Worm (Caenorhabditis elegans) whole organism, L1 larva: ENCODE results near the gene F11E6.9.
A peak's percentile ranks its signal among the peaks of the same experiment; 100 is the strongest.

Experiments used
- F16B12.6 ChIP-seq: fragments of 150-350 bp; optimal IDR thresholded peaks from 2 replicates; lab custom pipeline; 2014; ENCODE audit warnings: missing biosample characterization, missing genetic modification characterization
- ceh-63 ChIP-seq: fragments of 200-800 bp; sonication (Bioruptor generic); optimal IDR thresholded peaks from 2 replicates; lab custom pipeline; 2018; ENCODE audit warnings: mild to moderate bottlenecking, missing genetic modification characterization, missing compliant biosample characterization
- ces-1 ChIP-seq: fragments of 150-350 bp; optimal IDR thresholded peaks from 2 replicates; lab custom pipeline; 2014; ENCODE audit warnings: missing biosample characterization, missing genetic modification reagents, missing genetic modification characterization
- dpl-1 ChIP-seq, 3 experiments: fragments of 150-350 bp in 2 of 3; sonication (generic microtip) in 1 of 3; optimal IDR thresholded peaks; 2 replicates each; lab custom pipeline; 2014 to 2017; ENCODE audit warnings: missing biosample characterization in 3 of 3, missing genetic modification characterization in 3 of 3, missing genetic modification reagents in 3 of 3
- egl-13 ChIP-seq: sonication (generic microtip); optimal IDR thresholded peaks from 2 replicates; lab custom pipeline; 2016; ENCODE audit warnings: missing genotype, missing genetic modification reagents, missing genetic modification characterization, missing compliant biosample characterization
- egl-27 ChIP-seq, 2 experiments: fragments of 150-350 bp in 1 of 2; sonication (generic microtip); optimal IDR thresholded peaks; 3 replicates each; lab custom pipeline; 2017 to 2018; ENCODE audit warnings: missing biosample characterization in 2 of 2, missing genetic modification characterization in 2 of 2, missing genetic modification reagents in 2 of 2
- elt-2 ChIP-seq: sonication (generic microtip); optimal IDR thresholded peaks from 2 replicates; lab custom pipeline; 2016; ENCODE audit warnings: missing genetic modification characterization, mild to moderate bottlenecking, inconsistent platforms, missing compliant biosample characterization, missing genetic modification reagents
- fkh-10 ChIP-seq: sonication (generic microtip); optimal IDR thresholded peaks from 2 replicates; lab custom pipeline; 2017; ENCODE audit warnings: missing biosample characterization, missing genetic modification reagents, missing genetic modification characterization
- fkh-8 ChIP-seq: sonication (generic microtip); optimal IDR thresholded peaks from 2 replicates; lab custom pipeline; 2016; ENCODE audit warnings: mild to moderate bottlenecking, missing genetic modification characterization, missing compliant biosample characterization
- grh-1 ChIP-seq: fragments of 200-800 bp; sonication (Bioruptor generic); IDR thresholded peaks from 2 replicates; pipeline ENCODE4 v1.3.6; 2022; ENCODE audit warnings: missing genetic modification reagents, missing genetic modification characterization, missing compliant biosample characterization
- irx-1 ChIP-seq: sonication (generic microtip); optimal IDR thresholded peaks from 2 replicates; lab custom pipeline; 2016; ENCODE audit warnings: missing genetic modification characterization, missing compliant biosample characterization
- lin-13 ChIP-seq: fragments of 150-350 bp; optimal IDR thresholded peaks from 2 replicates; lab custom pipeline; 2014; ENCODE audit warnings: missing biosample characterization, missing genetic modification reagents, missing genetic modification characterization
- lin-15B ChIP-seq: fragments of 150-350 bp; sonication (generic microtip); optimal IDR thresholded peaks from 3 replicates; lab custom pipeline; 2014; ENCODE audit warnings: missing biosample characterization, missing genetic modification characterization
- lin-35 ChIP-seq, 2 experiments: fragments of 150-350 bp; optimal IDR thresholded peaks; 2 replicates each; lab custom pipeline; 2014; ENCODE audit warnings: missing biosample characterization in 2 of 2, missing genetic modification characterization in 2 of 2, missing genetic modification reagents in 2 of 2
- lin-39 ChIP-seq: fragments of 150-350 bp; optimal IDR thresholded peaks from 2 replicates; lab custom pipeline; 2014; ENCODE audit warnings: missing biosample characterization, missing genetic modification reagents, missing genetic modification characterization
- lsy-2 ChIP-seq, 2 experiments: fragments of 150-350 bp; optimal IDR thresholded peaks; 2 replicates each; lab custom pipeline; 2014; ENCODE audit warnings: missing biosample characterization in 2 of 2, missing genetic modification characterization in 2 of 2
- mef-2 ChIP-seq: fragments of 150-350 bp; optimal IDR thresholded peaks from 2 replicates; lab custom pipeline; 2014; ENCODE audit warnings: missing biosample characterization, missing genetic modification characterization
- mep-1 ChIP-seq: fragments of 150-350 bp; optimal IDR thresholded peaks from 2 replicates; lab custom pipeline; 2014; ENCODE audit warnings: missing biosample characterization, missing genetic modification characterization
- nhr-11 ChIP-seq: fragments of 150-350 bp; optimal IDR thresholded peaks from 2 replicates; lab custom pipeline; 2014; ENCODE audit warnings: missing biosample characterization, missing genetic modification characterization
- nhr-12 ChIP-seq: sonication (generic microtip); optimal IDR thresholded peaks from 2 replicates; lab custom pipeline; 2017; ENCODE audit warnings: missing biosample characterization, missing genetic modification characterization
- nhr-28 ChIP-seq: fragments of 150-350 bp; optimal IDR thresholded peaks from 2 replicates; lab custom pipeline; 2014; ENCODE audit warnings: missing biosample characterization, missing genetic modification characterization
- nhr-76 ChIP-seq: sonication (generic microtip); optimal IDR thresholded peaks from 2 replicates; lab custom pipeline; 2017; ENCODE audit warnings: missing biosample characterization, missing genetic modification characterization
- nhr-77 ChIP-seq: fragments of 150-350 bp; optimal IDR thresholded peaks from 2 replicates; lab custom pipeline; 2014; ENCODE audit warnings: missing biosample characterization, missing genetic modification characterization
- nhr-84 ChIP-seq: sonication (generic microtip); optimal IDR thresholded peaks from 2 replicates; lab custom pipeline; 2017; ENCODE audit warnings: missing biosample characterization, missing genetic modification characterization
- nhr-85 ChIP-seq: sonication (generic microtip); peaks from one replicate; lab custom pipeline; 2016; ENCODE audit warnings: missing genetic modification characterization, inconsistent platforms, missing compliant biosample characterization
- pax-3 ChIP-seq: fragments of 200-800 bp; sonication (Bioruptor generic); optimal IDR thresholded peaks from 2 replicates; lab custom pipeline; 2018; ENCODE audit warnings: mild to moderate bottlenecking, missing genetic modification characterization, moderate library complexity, missing compliant biosample characterization
- snpc-4 ChIP-seq: fragments of 150-350 bp; optimal IDR thresholded peaks from 2 replicates; lab custom pipeline; 2014; ENCODE audit warnings: missing biosample characterization, missing genetic modification characterization
- snu-23 ChIP-seq: sonication (generic microtip); optimal IDR thresholded peaks from 2 replicates; lab custom pipeline; 2016; ENCODE audit warnings: missing genetic modification characterization, missing compliant biosample characterization
- tlp-1 ChIP-seq: fragments of 150-350 bp; optimal IDR thresholded peaks from 2 replicates; lab custom pipeline; 2014; ENCODE audit warnings: missing biosample characterization, missing genetic modification characterization
- unc-130 ChIP-seq: fragments of 150-350 bp; optimal IDR thresholded peaks from 2 replicates; lab custom pipeline; 2017; ENCODE audit warnings: missing biosample characterization, missing genetic modification characterization, inconsistent platforms
- unc-62 ChIP-seq: fragments of 150-350 bp; optimal IDR thresholded peaks from 2 replicates; lab custom pipeline; 2014; ENCODE audit warnings: missing biosample characterization, missing genetic modification reagents, missing genetic modification characterization
- vab-15 ChIP-seq: sonication (generic microtip); optimal IDR thresholded peaks from 2 replicates; lab custom pipeline; 2017; ENCODE audit warnings: missing genotype, mild to moderate bottlenecking, missing genetic modification characterization, missing compliant biosample characterization
- xbp-1 ChIP-seq: sonication (generic microtip); optimal IDR thresholded peaks from 2 replicates; lab custom pipeline; 2016; ENCODE audit warnings: missing genetic modification characterization, missing compliant biosample characterization
- ztf-4 ChIP-seq: fragments of 150-350 bp; optimal IDR thresholded peaks from 2 replicates; lab custom pipeline; 2014; ENCODE audit warnings: missing biosample characterization, missing genetic modification characterization

The F11E6.9 gene

ce11 chrIV:17440001-17440400, 35.1 kb downstream of the F11E6.9 start, which contains the start of gene C06A12.19:
Gene C06A12.19 (minus strand): TSS chrIV:17440101.
- TF ChIP-seq nhr-28 (tag; lab: Kevin White, UChicago), result no peak
- no peak for TF ChIP-seq F16B12.6 (tag; lab: Kevin White, UChicago)
- TF ChIP-seq lin-39 (tag; lab: Kevin White, UChicago), result no peak
- TF ChIP-seq grh-1 (GFP tag; lab: Robert Waterston, UW), result no peak
- no peak for TF ChIP-seq lin-15B (tag; lab: Kevin White, UChicago)
- TF ChIP-seq nhr-84, result no peak
- TF ChIP-seq lin-35 (GFP tag; optimal IDR thresholded peaks at IDR 0.05; lab: Kevin White, UChicago), result no peak
- TF ChIP-seq ceh-63 (GFP tag; lab: Kevin White, UChicago), result no peak
- TF ChIP-seq xbp-1 (tag; lab: Kevin White, UChicago), result no peak
- TF ChIP-seq snu-23 (GFP tag; lab: Kevin White, UChicago), result no peak
- no peak for TF ChIP-seq tlp-1 (tag; lab: Kevin White, UChicago)
- TF ChIP-seq egl-27 (tag; optimal IDR thresholded peaks at IDR 0.05; lab: Kevin White, UChicago), result no peak
- no peak for TF ChIP-seq nhr-85
- TF ChIP-seq pax-3, result no peak
- TF ChIP-seq nhr-76 (tag; lab: Kevin White, UChicago), result no peak
- TF ChIP-seq dpl-1 (GFP tag; optimal IDR thresholded peaks at IDR 0.05; lab: Kevin White, UChicago), result no peak
- no peak for TF ChIP-seq nhr-12
- no peak for TF ChIP-seq ztf-4 (tag; lab: Kevin White, UChicago)
- TF ChIP-seq egl-13 (tag; lab: Kevin White, UChicago), result no peak
- no peak for TF ChIP-seq lsy-2 (tag; optimal IDR thresholded peaks at IDR 0.05; lab: Kevin White, UChicago)

- no peak for TF ChIP-seq unc-62 (GFP tag; lab: Kevin White, UChicago)
- TF ChIP-seq unc-130, result no peak
- TF ChIP-seq irx-1 (tag; lab: Kevin White, UChicago), result no peak
- no peak for TF ChIP-seq nhr-77
- TF ChIP-seq fkh-8 (tag; lab: Kevin White, UChicago), result no peak
- TF ChIP-seq snpc-4 (tag; lab: Kevin White, UChicago), result no peak
- no peak for TF ChIP-seq nhr-11 (tag; lab: Kevin White, UChicago)
- TF ChIP-seq fkh-10 (GFP tag; lab: Kevin White, UChicago), result no peak
- TF ChIP-seq ces-1, result no peak
- TF ChIP-seq mep-1 (tag; lab: Kevin White, UChicago), result no peak
- TF ChIP-seq, all 84 proteins: peak for 0
Observed at ce11 chrIV:17437038-17437437, 38.1 kb downstream of the F11E6.9 start, which contains the start of gene C06A12.8. Gene C06A12.8 (plus strand): TSS chrIV:17437338.

- no peak for TF ChIP-seq vab-15 (tag; lab: Kevin White, UChicago)
- TF ChIP-seq lin-13, result no peak
- TF ChIP-seq elt-2 (tag; lab: Kevin White, UChicago), result no peak
- no peak for TF ChIP-seq unc-62 (GFP tag; lab: Kevin White, UChicago)
- no peak for TF ChIP-seq nhr-77
- TF ChIP-seq, all 84 proteins: peak for 0
Observed at ce11 chrIV:17436552-17436951, 38.6 kb downstream of the F11E6.9 start, which contains the start of gene gcy-27. Gene gcy-27 (minus strand): TSS chrIV:17436652.

ce11 chrIV:17435228-17435627, 39.9 kb downstream of the F11E6.9 start:
- TF ChIP-seq lin-39 (tag; lab: Kevin White, UChicago), result no peak
- no peak for TF ChIP-seq mef-2 (tag; lab: Kevin White, UChicago)
- TF ChIP-seq nhr-85, result peak; percentile 51
- TF ChIP-seq ceh-63 (GFP tag; lab: Kevin White, UChicago), result no peak

ce11 chrIV:17432223-17432826, 42.8 kb downstream of the F11E6.9 start:
- peak; percentile 49 for TF ChIP-seq elt-2 (tag; lab: Kevin White, UChicago)
- TF ChIP-seq nhr-28 (tag; lab: Kevin White, UChicago), result no peak
